Fruit fly (Drosophila melanogaster): Measurements from ENCODE around the gene nac.
A peak's percentile ranks its signal among the peaks of the same experiment; 100 is the strongest.

nac gene

dm6 chr3R:8333768-8334470 lies 30.1 kb upstream of the nac start, which contains the start of gene Poxm (continued):
- TF ChIP-seq CG17385 (GFP tag; optimal IDR thresholded peaks at IDR 0.05): peak; percentile 82
- peak; percentile 71 for TF ChIP-seq CG9932 (GFP tag; IDR thresholded peaks at IDR 0.05)
- TF ChIP-seq bsh (GFP tag; optimal IDR thresholded peaks at IDR 0.05): peak; percentile 91 to 93
- TF ChIP-seq CG6689 (GFP tag; IDR thresholded peaks at IDR 0.05): peak; percentile 94
- peak; percentile 87 for TF ChIP-seq org-1 (GFP tag; optimal IDR thresholded peaks at IDR 0.05)
- peak; percentile 87 for TF ChIP-seq CG10654 (GFP tag; optimal IDR thresholded peaks at IDR 0.05)
- no peak; the same call in 1 of the 2 replicates for TF ChIP-seq Scr (GFP tag; IDR thresholded peaks at IDR 0.05; ENCODE audit: partially characterized antibody)
- peak; percentile 33 for TF ChIP-seq CG10565 (GFP tag; optimal IDR thresholded peaks at IDR 0.05)
- TF ChIP-seq knrl (GFP tag; IDR thresholded peaks at IDR 0.05; ENCODE audit: partially characterized antibody): peak; percentile 69; the same call in 2 of the 3 replicates
- no peak for TF ChIP-seq pan (optimal IDR thresholded peaks at IDR 0.05)
- TF ChIP-seq pan (GFP tag; optimal IDR thresholded peaks at IDR 0.05 in 1 of 2, IDR thresholded peaks at IDR 0.05 in 1 of 2): peak in 1 of 2 experiments; percentile 82
- peak; percentile 74 for TF ChIP-seq onecut (GFP tag; IDR thresholded peaks at IDR 0.05)
- peak; percentile 21 for TF ChIP-seq CG33213 (GFP tag; optimal IDR thresholded peaks at IDR 0.05)
- no peak for TF ChIP-seq grn (GFP tag; optimal IDR thresholded peaks at IDR 0.05)
- TF ChIP-seq sug (tag; optimal IDR thresholded peaks at IDR 0.05): peak; percentile 87
- TF ChIP-seq gfzf (GFP tag; optimal IDR thresholded peaks at IDR 0.05): no peak
- TF ChIP-seq unc-4 (GFP tag; IDR thresholded peaks at IDR 0.05; ENCODE audit: partially characterized antibody): no peak
- TF ChIP-seq hbn (GFP tag; IDR thresholded peaks at IDR 0.05; ENCODE audit: partially characterized antibody): no peak
- TF ChIP-seq sqz (GFP tag; optimal IDR thresholded peaks at IDR 0.05): peak; percentile 90
- no peak for TF ChIP-seq bigmax (GFP tag; optimal IDR thresholded peaks at IDR 0.05)
- TF ChIP-seq ro (GFP tag; IDR thresholded peaks at IDR 0.05): peak; percentile 86
- TF ChIP-seq abd-A (tag; optimal IDR thresholded peaks at IDR 0.05): no peak
- peak; percentile 89 for TF ChIP-seq CG15601 (tag; optimal IDR thresholded peaks at IDR 0.05)
- peak; percentile 69 for TF ChIP-seq Lhr (GFP tag; optimal IDR thresholded peaks at IDR 0.05)
- TF ChIP-seq CG3726 (GFP tag; IDR thresholded peaks at IDR 0.05): peak; percentile 75; the same call in 2 of the 3 replicates
- peak; percentile 90 for TF ChIP-seq twi (tag; optimal IDR thresholded peaks at IDR 0.05)
- TF ChIP-seq CG1603 (tag; optimal IDR thresholded peaks at IDR 0.05): peak; percentile 28
- peak; percentile 74 for TF ChIP-seq CG12299 (tag; optimal IDR thresholded peaks at IDR 0.05)
- peak; percentile 37 to 75 for TF ChIP-seq chif (GFP tag; optimal IDR thresholded peaks at IDR 0.05)
- peak; percentile 92 for TF ChIP-seq CG12659 (GFP tag; optimal IDR thresholded peaks at IDR 0.05)
- TF ChIP-seq nerfin-1 (tag; optimal IDR thresholded peaks at IDR 0.05): peak; percentile 90
- no peak for TF ChIP-seq CG11398 (GFP tag; optimal IDR thresholded peaks at IDR 0.05)
- peak; percentile 89 for TF ChIP-seq cato (GFP tag; optimal IDR thresholded peaks at IDR 0.05; ENCODE audit: borderline replicate concordance)
- TF ChIP-seq kah (GFP tag; optimal IDR thresholded peaks at IDR 0.05): peak; percentile 77
- TF ChIP-seq CG1647 (GFP tag; optimal IDR thresholded peaks at IDR 0.05): peak; percentile 44
- TF ChIP-seq jigr1 (GFP tag; IDR thresholded peaks at IDR 0.05): peak; percentile 86; the same call in 2 of the 3 replicates
- peak; percentile 83; the same call in 2 of the 3 replicates for TF ChIP-seq CG11695 (GFP tag; IDR thresholded peaks at IDR 0.05)
- peak; percentile 21; the same call in 1 of the 2 replicates for TF ChIP-seq Nf-YA (GFP tag; IDR thresholded peaks at IDR 0.05)
- TF ChIP-seq CG31388 (GFP tag; optimal IDR thresholded peaks at IDR 0.05): peak; percentile 83
- TF ChIP-seq insv (GFP tag; optimal IDR thresholded peaks at IDR 0.05): peak in 1 of 2 experiments; percentile 19
- peak; percentile 44 for TF ChIP-seq Bdp1 (GFP tag; optimal IDR thresholded peaks at IDR 0.05)
- TF ChIP-seq CG11093 (GFP tag; IDR thresholded peaks at IDR 0.05): peak; percentile 92
- TF ChIP-seq CG18011 (GFP tag; optimal IDR thresholded peaks at IDR 0.05): no peak
- peak; percentile 82 for TF ChIP-seq CG4730 (GFP tag; IDR thresholded peaks at IDR 0.05)
- TF ChIP-seq crc (GFP tag; optimal IDR thresholded peaks at IDR 0.05): no peak
- TF ChIP-seq tap (tag; optimal IDR thresholded peaks at IDR 0.05): peak; percentile 78
- TF ChIP-seq CG4328 (GFP tag; optimal IDR thresholded peaks at IDR 0.05): peak; percentile 86
- TF ChIP-seq br (optimal IDR thresholded peaks at IDR 0.05): no peak
- TF ChIP-seq zen2 (GFP tag; IDR thresholded peaks at IDR 0.05; ENCODE audit: partially characterized antibody): no peak

All from whole organism, embryonic.